Worm (Caenorhabditis elegans) whole organism, L1 larva: ENCODE results near the gene C37C3.18.

Experiments
- ama-1 ChIP-seq: fragments of 150-350 bp; optimal IDR thresholded peaks from 2 replicates; lab custom pipeline; 2014
- ceh-82 ChIP-seq, 3 experiments: fragments of 150-350 bp in 1 of 3; sonication (generic microtip) in 2 of 3; optimal IDR thresholded peaks; 2 replicates each; lab custom pipeline; 2014 to 2017; ENCODE audit warnings: missing biosample characterization in 3 of 3, missing genetic modification characterization in 3 of 3
- dpl-1 ChIP-seq, 3 experiments: fragments of 150-350 bp in 2 of 3; sonication (generic microtip) in 1 of 3; optimal IDR thresholded peaks; 2 replicates each; lab custom pipeline; 2014 to 2017; ENCODE audit warnings: missing biosample characterization in 3 of 3, missing genetic modification characterization in 3 of 3, missing genetic modification reagents in 3 of 3
- elt-2 ChIP-seq: sonication (generic microtip); optimal IDR thresholded peaks from 2 replicates; lab custom pipeline; 2016; ENCODE audit warnings: missing genetic modification characterization, mild to moderate bottlenecking, inconsistent platforms, missing compliant biosample characterization, missing genetic modification reagents
- lin-13 ChIP-seq: fragments of 150-350 bp; optimal IDR thresholded peaks from 2 replicates; lab custom pipeline; 2014; ENCODE audit warnings: missing biosample characterization, missing genetic modification reagents, missing genetic modification characterization
- mep-1 ChIP-seq: fragments of 150-350 bp; optimal IDR thresholded peaks from 2 replicates; lab custom pipeline; 2014; ENCODE audit warnings: missing biosample characterization, missing genetic modification characterization

- TF ChIP-seq mep-1 (tag; lab: Kevin White, UChicago): no peak
- no peak for TF ChIP-seq ceh-82 (tag; optimal IDR thresholded peaks at IDR 0.05; lab: Kevin White, UChicago)
- TF ChIP-seq lin-13 (GFP tag; lab: Kevin White, UChicago): no peak
- TF ChIP-seq dpl-1 (GFP tag; optimal IDR thresholded peaks at IDR 0.05; lab: Kevin White, UChicago): no peak
- TF ChIP-seq ama-1 (lab: Kevin White, UChicago): no peak
- TF ChIP-seq elt-2 (tag; lab: Kevin White, UChicago): no peak
Observed at ce11 chrV:7837809-7838208, 17.0 kb upstream of the C37C3.18 start, which contains the start of gene ttr-33.
